Fruit fly (Drosophila melanogaster): ENCODE results near the gene CG6761.

The CG6761 gene

DNA sequence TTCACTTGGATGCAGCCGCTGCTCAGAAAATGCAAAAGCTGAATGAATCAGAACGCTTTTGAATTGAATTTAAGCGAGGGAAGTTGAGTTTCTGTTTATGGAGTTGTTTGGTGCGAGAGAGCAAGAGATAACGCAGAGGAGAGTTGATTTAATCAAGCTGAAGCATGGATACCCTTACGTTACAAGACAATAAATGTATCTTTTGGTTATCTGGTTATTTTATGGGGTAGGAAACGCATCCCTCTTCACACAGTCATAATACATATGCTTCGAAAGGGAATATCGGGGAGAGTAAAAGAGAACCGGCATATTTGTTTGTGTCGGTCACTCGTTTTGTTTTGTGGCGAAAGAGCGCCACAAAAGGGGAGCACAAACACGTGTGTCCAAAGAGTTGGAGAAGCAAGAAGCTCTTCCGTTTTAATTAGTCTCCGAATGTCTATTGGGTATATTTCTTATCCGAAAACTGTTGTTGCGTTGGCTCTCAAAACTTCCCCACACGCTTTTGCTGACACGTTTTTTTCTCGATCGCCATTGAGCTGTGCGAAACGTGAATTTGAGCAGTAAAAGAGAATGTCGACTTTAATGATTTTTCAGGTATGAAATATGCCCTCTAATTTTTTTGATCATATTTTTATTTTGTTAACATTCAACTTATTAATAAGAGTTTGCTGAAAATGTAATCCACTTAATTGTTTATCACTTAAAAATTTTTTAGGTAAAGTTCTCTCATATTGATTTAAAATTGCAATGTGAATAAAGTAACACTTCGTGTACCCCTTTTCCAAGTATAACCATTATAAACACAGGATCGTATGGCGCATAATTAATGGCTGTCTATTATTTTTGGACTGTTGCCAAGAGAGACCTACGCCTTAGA lies 6.5 kb downstream of the CG6761 start, which contains the start of gene Prps:
Gene Prps (minus strand): TSS at position 51 of the 877 bp plus-strand sequence.
- TF ChIP-seq Trl (optimal IDR thresholded peaks at IDR 0.05): peak; percentile 76 to 97
- TF ChIP-seq Trl (GFP tag; optimal IDR thresholded peaks at IDR 0.05): peak; percentile 85
- 0 out of 3 replicates have a peak, but pooled peaks have one; percentile 52 for TF ChIP-seq CG3726 (GFP tag; IDR thresholded peaks at IDR 0.05)
- TF ChIP-seq CG8765 (GFP tag; IDR thresholded peaks at IDR 0.05): peak; percentile 58; the same call in 1 of the 2 replicates
- no peak for TF ChIP-seq CG7963 (GFP tag; IDR thresholded peaks at IDR 0.05; ENCODE audit: partially characterized antibody)
- TF ChIP-seq Taf1 (GFP tag; IDR thresholded peaks at IDR 0.05): peak; percentile 81
- TF ChIP-seq twi (tag; optimal IDR thresholded peaks at IDR 0.05): peak; percentile 19
- peak; percentile 56 for TF ChIP-seq CG8924 (tag; optimal IDR thresholded peaks at IDR 0.05)
- TF ChIP-seq eyg (GFP tag; optimal IDR thresholded peaks at IDR 0.05): peak; percentile 20
- peak; percentile 85 for TF ChIP-seq CG1603 (tag; optimal IDR thresholded peaks at IDR 0.05)
- TF ChIP-seq BEAF-32 (GFP tag; optimal IDR thresholded peaks at IDR 0.05): no peak
- peak; percentile 37 for TF ChIP-seq NC2α (GFP tag; optimal IDR thresholded peaks at IDR 0.05)
- TF ChIP-seq Rfx (GFP tag; IDR thresholded peaks at IDR 0.05): peak; percentile 91
- no peak for TF ChIP-seq CG16813 (GFP tag; IDR thresholded peaks at IDR 0.05; ENCODE audit: partially characterized antibody)
- TF ChIP-seq fru (optimal IDR thresholded peaks at IDR 0.05): no peak
- peak; percentile 39 for TF ChIP-seq bigmax (GFP tag; optimal IDR thresholded peaks at IDR 0.05)
- peak; percentile 53 for TF ChIP-seq corto (GFP tag; optimal IDR thresholded peaks at IDR 0.05)
- TF ChIP-seq CHES-1-like (GFP tag; optimal IDR thresholded peaks at IDR 0.05): peak; percentile 78
- peak; percentile 85 for TF ChIP-seq dmrt99B (tag; optimal IDR thresholded peaks at IDR 0.05)
- TF ChIP-seq CG6683 (GFP tag; optimal IDR thresholded peaks at IDR 0.05): peak; percentile 49
- TF ChIP-seq lola (GFP tag; optimal IDR thresholded peaks at IDR 0.05): peak in 1 of 3 experiments; percentile 27
- TF ChIP-seq vnd (GFP tag; IDR thresholded peaks at IDR 0.05; ENCODE audit: partially characterized antibody): no peak
- peak; percentile 50; the same call in 1 of the 2 replicates for TF ChIP-seq ro (GFP tag; IDR thresholded peaks at IDR 0.05)
- TF ChIP-seq CG16863 (GFP tag; optimal IDR thresholded peaks at IDR 0.05): peak; percentile 70
- no peak for TF ChIP-seq CG7928 (GFP tag; optimal IDR thresholded peaks at IDR 0.05)
- TF ChIP-seq dmrt11E (tag; optimal IDR thresholded peaks at IDR 0.05): no peak
- no peak for TF ChIP-seq CG8359 (GFP tag; optimal IDR thresholded peaks at IDR 0.05; ENCODE audit: borderline replicate concordance)
- peak; percentile 29 for TF ChIP-seq YL-1 (GFP tag; optimal IDR thresholded peaks at IDR 0.05)
- peak; percentile 82 for TF ChIP-seq CG7786 (GFP tag; optimal IDR thresholded peaks at IDR 0.05)
- peak; percentile 25 to 65 for TF ChIP-seq chif (GFP tag; optimal IDR thresholded peaks at IDR 0.05)
- TF ChIP-seq CG9817 (tag; optimal IDR thresholded peaks at IDR 0.05): peak; percentile 52
- TF ChIP-seq CG2129 (GFP tag; IDR thresholded peaks at IDR 0.05; ENCODE audit: partially characterized antibody): no peak
- peak; percentile 20 for TF ChIP-seq CG6654 (GFP tag; optimal IDR thresholded peaks at IDR 0.05)
- TF ChIP-seq sna (GFP tag; IDR thresholded peaks at IDR 0.05; ENCODE audit: partially characterized antibody): no peak
- peak; percentile 80 for TF ChIP-seq unpg (GFP tag; optimal IDR thresholded peaks at IDR 0.05)
- TF ChIP-seq CG17829 (tag; optimal IDR thresholded peaks at IDR 0.05): peak; percentile 75
- TF ChIP-seq ftz-f1 (GFP tag; optimal IDR thresholded peaks at IDR 0.05): no peak
- TF ChIP-seq disco-r (GFP tag; optimal IDR thresholded peaks at IDR 0.05): peak; percentile 59
- TF ChIP-seq CG15011 (GFP tag; optimal IDR thresholded peaks at IDR 0.05): peak; percentile 22
- peak; percentile 60 for TF ChIP-seq CG3847 (GFP tag; IDR thresholded peaks at IDR 0.05)
- TF ChIP-seq D19B (GFP tag; optimal IDR thresholded peaks at IDR 0.05): peak; percentile 95
- no peak for TF ChIP-seq cad (GFP tag; optimal IDR thresholded peaks at IDR 0.05)
- TF ChIP-seq CG10959 (GFP tag; IDR thresholded peaks at IDR 0.05): peak; percentile 68; the same call in 1 of the 2 replicates
- TF ChIP-seq pb (GFP tag; optimal IDR thresholded peaks at IDR 0.05): peak; percentile 80
- TF ChIP-seq CG8478 (optimal IDR thresholded peaks at IDR 0.05): no peak
- peak; percentile 50 for TF ChIP-seq CG15601 (tag; optimal IDR thresholded peaks at IDR 0.05)
- peak; percentile 63 for TF ChIP-seq CG13123 (GFP tag; optimal IDR thresholded peaks at IDR 0.05)
- TF ChIP-seq CG4360 (GFP tag; IDR thresholded peaks at IDR 0.05): peak; percentile 36; the same call in 1 of the 2 replicates
- TF ChIP-seq shn (GFP tag; optimal IDR thresholded peaks at IDR 0.05): peak; percentile 71
